Worm (Caenorhabditis elegans) whole organism, L4/young adult: ENCODE results near the gene F56D5.6.

Source experiments
- W03F9.2 ChIP-seq: fragments of 150-350 bp; optimal IDR thresholded peaks from 2 replicates; lab custom pipeline; 2014; ENCODE audit warnings: missing biosample characterization, missing genetic modification characterization
- dao-5 ChIP-seq: sonication (generic microtip); optimal IDR thresholded peaks from 2 replicates; lab custom pipeline; 2016; ENCODE audit warnings: missing genotype, missing genetic modification characterization, moderate library complexity, missing compliant biosample characterization
- him-1 ChIP-seq: sonication (generic microtip); optimal IDR thresholded peaks from 2 replicates; lab custom pipeline; 2016; ENCODE audit warnings: missing genotype, missing genetic modification reagents, missing genetic modification characterization, missing compliant biosample characterization

F56D5.6 gene

ce11 chrIV:9401715-9402114 lies at the start of gene F56D5.6:
Gene F56D5.6 (plus strand): TSS chrIV:9401922.
- TF ChIP-seq dao-5 (tag; lab: Kevin White, UChicago) = no peak
- no peak for TF ChIP-seq W03F9.2 (tag; lab: Kevin White, UChicago)
- no peak for TF ChIP-seq him-1 (tag; lab: Kevin White, UChicago)

ce11 chrIV:9353728-9354127 lies 48.0 kb upstream of the F56D5.6 start:
- no peak for TF ChIP-seq dao-5 (tag; lab: Kevin White, UChicago)
- TF ChIP-seq him-1 (tag; lab: Kevin White, UChicago) = no peak
- no peak for TF ChIP-seq W03F9.2 (tag; lab: Kevin White, UChicago)

DNA sequence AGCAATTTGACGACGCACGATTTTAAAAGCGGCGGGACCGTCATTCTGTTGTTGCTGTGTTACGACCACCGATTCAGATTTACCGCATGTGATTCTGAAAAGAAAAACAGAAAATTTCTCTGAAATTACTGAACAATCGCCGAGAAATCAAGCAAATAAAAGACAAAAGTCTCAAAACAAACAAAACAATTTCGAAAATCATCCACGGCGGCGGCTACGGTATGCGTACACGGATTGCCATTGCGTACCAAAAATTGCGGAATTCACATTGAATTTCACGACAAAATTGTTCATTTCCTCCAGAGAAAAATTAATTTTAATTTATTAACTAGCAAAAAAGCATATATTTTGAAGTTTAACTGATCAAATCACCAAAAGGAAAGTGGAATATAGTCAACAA lies 35.3 kb upstream of the F56D5.6 start, which contains the start of gene pezo-1:
Gene pezo-1, minus strand, starts transcription at position 101 of the 400 bp plus-strand sequence.
- TF ChIP-seq him-1 (tag; lab: Kevin White, UChicago) = no peak
- TF ChIP-seq dao-5 (tag; lab: Kevin White, UChicago) = no peak
- no peak for TF ChIP-seq W03F9.2 (tag; lab: Kevin White, UChicago)

DNA sequence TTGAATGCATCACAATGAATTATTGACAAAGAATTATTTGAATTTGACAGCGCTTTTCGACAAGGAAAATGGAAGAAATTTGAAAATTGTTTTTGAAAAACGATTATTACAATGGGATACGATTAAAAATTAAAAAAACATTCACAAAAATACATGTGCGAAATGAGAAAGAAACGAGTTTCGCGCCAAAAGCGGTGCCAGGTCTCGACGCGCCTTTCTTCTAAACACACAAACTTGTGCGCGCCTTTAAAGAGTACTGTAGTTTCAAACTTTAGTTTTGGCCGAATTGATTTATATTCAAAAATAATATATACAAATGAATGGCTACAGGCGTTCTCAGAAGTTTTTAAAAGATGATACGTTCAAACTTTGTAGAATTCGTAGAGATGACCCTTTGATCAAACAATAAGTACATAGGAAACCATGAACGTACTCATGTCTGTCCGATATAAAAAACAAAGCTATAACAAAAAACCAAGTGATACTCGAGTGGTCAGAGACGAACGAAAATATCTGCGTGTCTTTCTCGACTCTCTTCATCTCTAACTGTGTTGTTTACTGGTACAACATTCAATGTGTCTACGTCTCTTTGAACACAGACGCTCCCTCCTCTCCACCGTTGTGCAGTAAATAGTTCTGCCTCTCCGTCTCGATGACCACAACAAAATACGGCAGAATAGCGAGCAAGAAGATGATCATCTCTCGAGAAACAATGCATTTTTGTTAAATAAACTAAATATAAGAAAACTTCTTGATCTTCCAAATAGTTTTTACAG lies 33.7 kb upstream of the F56D5.6 start:
- TF ChIP-seq W03F9.2 (tag; lab: Kevin White, UChicago) (peak; percentile 43), dao-5 (tag; lab: Kevin White, UChicago) (no peak)

DNA sequence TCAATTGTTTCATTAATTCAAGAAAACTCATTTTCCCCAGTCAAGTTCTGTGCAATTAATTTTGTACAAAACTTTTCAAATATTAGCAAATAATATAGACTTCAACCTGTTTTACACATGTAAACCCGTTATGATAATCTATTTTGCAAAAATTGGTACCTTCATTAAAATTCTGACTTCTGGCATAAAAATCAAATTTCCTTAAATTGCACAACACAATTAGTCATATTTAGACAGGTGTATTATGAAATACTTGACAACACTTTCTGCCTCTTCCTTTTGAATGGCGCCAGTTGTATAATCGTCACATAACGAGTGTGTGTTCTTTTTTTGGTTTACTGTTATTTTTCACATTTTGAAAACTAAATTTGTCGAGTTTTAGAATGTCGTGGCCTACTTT lies 30.6 kb upstream of the F56D5.6 start, which contains the start of gene fbxc-58:
Gene fbxc-58, plus strand, starts transcription at position 383 of the 400 bp plus-strand sequence.
- TF ChIP-seq dao-5 (tag; lab: Kevin White, UChicago) (no peak), W03F9.2 (tag; lab: Kevin White, UChicago) (no peak), him-1 (tag; lab: Kevin White, UChicago) (no peak)

DNA sequence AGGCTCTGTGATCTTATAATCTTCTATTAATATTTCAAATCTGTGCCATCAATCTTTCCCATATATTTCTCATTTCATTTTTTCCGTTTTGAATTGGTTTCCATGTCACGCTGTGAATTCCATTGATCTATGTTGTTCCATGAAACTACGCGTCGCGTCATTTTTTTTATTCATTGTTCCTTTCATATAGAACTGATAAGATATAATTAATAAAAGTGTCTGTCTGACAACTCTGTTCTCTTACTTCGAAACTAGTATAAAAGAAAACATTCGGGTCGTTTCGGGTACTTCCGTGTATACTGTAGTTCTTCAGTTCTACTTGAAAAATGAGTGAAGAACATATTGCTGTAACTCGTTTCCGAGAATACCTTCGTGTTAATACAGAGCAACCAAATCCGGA lies 27.2 kb upstream of the F56D5.6 start, which contains the start of gene C10C5.3:
Gene C10C5.3, plus strand, starts transcription at position 301 of the 400 bp plus-strand sequence.
- TF ChIP-seq dao-5 (tag; lab: Kevin White, UChicago) (no peak), W03F9.2 (tag; lab: Kevin White, UChicago) (no peak), him-1 (tag; lab: Kevin White, UChicago) (no peak)

- TF ChIP-seq dao-5 (tag; lab: Kevin White, UChicago) (no peak), W03F9.2 (tag; lab: Kevin White, UChicago) (no peak), him-1 (tag; lab: Kevin White, UChicago) (no peak)
Observed at ce11 chrIV:9376550-9376949, 25.2 kb upstream of the F56D5.6 start.

DNA sequence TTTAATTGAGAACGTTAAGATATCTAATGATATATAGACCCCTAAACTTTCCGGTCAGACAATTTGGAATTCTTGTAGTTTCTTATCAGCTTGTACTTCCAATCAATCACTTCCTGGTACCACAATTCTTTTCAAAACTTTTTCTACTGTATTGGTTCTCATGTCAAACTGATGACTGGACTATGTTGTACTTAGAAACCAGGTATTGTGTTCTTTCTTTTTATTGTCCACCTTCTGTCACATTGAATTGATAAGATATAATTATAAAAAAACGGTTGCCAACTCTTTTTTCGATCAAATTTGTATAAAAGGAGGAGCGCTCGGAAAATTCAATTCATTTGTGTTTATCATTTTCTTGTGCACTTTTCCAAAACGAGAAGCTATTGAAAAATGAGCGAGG lies 23.4 kb upstream of the F56D5.6 start, which contains the start of gene C10C5.4:
Gene C10C5.4, plus strand, starts transcription at position 281 of the 400 bp plus-strand sequence.
- TF ChIP-seq dao-5 (tag; lab: Kevin White, UChicago) = no peak
- TF ChIP-seq him-1 (tag; lab: Kevin White, UChicago) = no peak
- TF ChIP-seq W03F9.2 (tag; lab: Kevin White, UChicago) = no peak

- TF ChIP-seq dao-5 (tag; lab: Kevin White, UChicago) (no peak), him-1 (tag; lab: Kevin White, UChicago) (no peak), W03F9.2 (tag; lab: Kevin White, UChicago) (no peak)
Observed at ce11 chrIV:9381136-9381535, 20.6 kb upstream of the F56D5.6 start, which contains the start of gene C10C5.5. Gene C10C5.5 (plus strand): TSS chrIV:9381436.

- TF ChIP-seq him-1 (tag; lab: Kevin White, UChicago) = no peak
- TF ChIP-seq dao-5 (tag; lab: Kevin White, UChicago) = no peak
- TF ChIP-seq W03F9.2 (tag; lab: Kevin White, UChicago) = no peak
Observed at ce11 chrIV:9384826-9385225, 16.9 kb upstream of the F56D5.6 start, which contains the start of gene C10C5.7. Gene C10C5.7 (plus strand): TSS chrIV:9385126.

DNA sequence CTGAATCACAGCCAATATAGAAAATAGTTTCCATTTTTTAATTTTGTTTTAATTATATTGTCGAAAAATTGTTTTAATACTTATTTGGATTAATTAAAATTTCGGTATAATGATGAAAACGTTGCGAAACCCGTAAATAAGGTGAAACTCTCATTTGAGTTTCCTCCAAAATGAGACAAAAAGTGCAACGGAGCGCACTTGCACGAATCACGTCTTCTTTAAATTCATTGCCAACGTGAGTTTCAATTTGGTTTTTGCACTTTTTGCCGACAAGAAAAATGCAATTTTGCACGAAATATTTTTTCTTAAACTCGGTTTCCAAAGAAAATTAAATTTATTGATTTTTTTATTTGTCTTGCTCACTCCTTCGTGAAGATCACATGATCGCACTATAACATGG lies 15.7 kb upstream of the F56D5.6 start, which contains the start of gene daf-15:
Gene daf-15, plus strand, starts transcription at position 171 of the 400 bp plus-strand sequence.
- no peak for TF ChIP-seq dao-5 (tag; lab: Kevin White, UChicago)
- TF ChIP-seq W03F9.2 (tag; lab: Kevin White, UChicago) = peak; percentile 30
- no peak for TF ChIP-seq him-1 (tag; lab: Kevin White, UChicago)

DNA sequence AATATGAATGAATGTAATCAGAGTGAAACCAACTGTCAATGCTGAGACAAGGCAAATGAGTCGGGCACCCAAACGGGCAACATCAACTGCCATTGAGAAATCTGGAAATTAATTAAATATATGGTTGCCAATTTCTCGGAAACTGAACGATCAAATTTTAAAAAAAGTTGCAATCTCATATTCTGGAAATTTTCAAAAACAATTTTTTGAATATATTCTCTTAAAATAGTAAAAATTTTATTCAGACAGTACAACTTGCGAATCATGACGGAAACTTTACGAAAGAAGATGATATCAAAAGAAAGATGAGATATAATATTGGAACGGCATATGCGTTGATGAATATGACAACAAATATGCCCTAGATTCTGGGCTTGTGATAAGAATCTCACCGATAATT lies 5.6 kb upstream of the F56D5.6 start, which contains the start of gene col-121:
Gene col-121, minus strand, starts transcription at position 101 of the 400 bp plus-strand sequence.
- TF ChIP-seq W03F9.2 (tag; lab: Kevin White, UChicago) = no peak
- no peak for TF ChIP-seq him-1 (tag; lab: Kevin White, UChicago)
- TF ChIP-seq dao-5 (tag; lab: Kevin White, UChicago) = no peak

- no peak for TF ChIP-seq dao-5 (tag; lab: Kevin White, UChicago)
- no peak for TF ChIP-seq him-1 (tag; lab: Kevin White, UChicago)
- TF ChIP-seq W03F9.2 (tag; lab: Kevin White, UChicago) = no peak
Observed at ce11 chrIV:9397278-9397677, 4.4 kb upstream of the F56D5.6 start, which contains the start of gene F56D5.3. Gene F56D5.3 (plus strand): TSS chrIV:9397578.
